Fruit fly (Drosophila melanogaster) whole organism, larva: ENCODE measurements around the gene yellow-e2.

Experiments
- noc ChIP-seq: fragments of 200-800 bp; sonication (Bioruptor generic); optimal IDR thresholded peaks from 3 replicates; lab custom pipeline; 2019; ENCODE audit warnings: missing biosample characterization, mild to moderate bottlenecking, missing genetic modification characterization, moderate library complexity

yellow-e2 gene

DNA sequence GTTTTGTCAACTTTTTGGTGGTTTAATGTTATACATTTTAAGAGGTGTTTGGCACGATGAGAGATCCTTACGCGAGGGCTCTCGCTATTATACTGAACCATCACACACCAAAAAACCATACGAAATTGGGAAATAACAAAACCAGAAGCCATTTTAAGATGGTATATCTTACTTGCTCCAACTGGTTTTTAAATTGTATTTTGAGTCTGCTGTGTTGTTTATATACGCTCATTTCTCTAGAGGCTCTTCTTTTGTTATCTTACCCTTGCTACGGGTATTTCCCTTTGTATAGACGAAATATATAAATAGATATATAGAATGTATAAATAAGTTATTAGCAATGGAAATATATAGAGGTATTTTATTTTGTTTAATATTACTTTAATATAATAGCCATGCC, at the start of gene yellow-e2:
Gene yellow-e2 (minus strand): TSS at position 101 of the 400 bp plus-strand sequence.
- TF ChIP-seq noc (tag; lab: Kevin White, UChicago) = no peak

DNA sequence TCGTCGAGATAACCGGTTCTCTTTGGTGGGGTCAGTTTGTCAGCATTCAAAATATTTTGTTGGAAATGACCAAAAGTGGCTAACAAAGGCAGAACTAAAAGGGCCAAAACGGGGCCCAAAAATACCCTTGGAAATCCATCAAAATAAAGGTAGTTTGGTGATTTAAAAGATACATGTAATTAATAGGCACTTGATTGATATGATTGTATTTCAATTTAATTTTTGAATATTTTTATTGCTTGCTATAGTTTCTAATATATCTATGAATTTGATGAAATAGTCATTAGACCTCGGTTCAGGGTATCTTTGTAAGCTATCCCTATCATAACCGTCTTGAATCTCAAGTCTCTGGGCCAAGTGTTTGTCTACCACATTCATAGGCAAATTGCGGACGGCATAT, 47.2 kb upstream of the yellow-e2 start:
- peak; percentile 78 for TF ChIP-seq noc (tag; lab: Kevin White, UChicago)

DNA sequence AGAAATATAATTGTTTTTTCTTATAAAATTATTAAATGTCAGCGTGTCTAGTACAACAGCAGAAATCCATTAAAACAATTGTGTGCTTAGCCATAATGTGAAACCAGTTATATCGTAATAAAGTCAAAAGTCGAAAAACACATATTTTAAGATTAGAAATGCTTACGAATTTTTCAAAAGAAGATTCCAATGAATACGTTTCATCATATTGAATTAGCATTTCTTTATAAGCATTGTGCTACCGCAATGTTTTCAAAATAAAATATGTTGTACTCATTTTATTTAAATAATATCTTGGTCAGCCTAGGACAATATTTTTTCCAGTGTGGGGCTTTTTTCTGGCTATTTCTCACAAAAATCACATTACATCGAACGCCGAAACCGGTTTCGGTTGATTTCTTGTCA, 46.1 kb upstream of the yellow-e2 start:
- peak; percentile 70 for TF ChIP-seq noc (tag; lab: Kevin White, UChicago)

DNA sequence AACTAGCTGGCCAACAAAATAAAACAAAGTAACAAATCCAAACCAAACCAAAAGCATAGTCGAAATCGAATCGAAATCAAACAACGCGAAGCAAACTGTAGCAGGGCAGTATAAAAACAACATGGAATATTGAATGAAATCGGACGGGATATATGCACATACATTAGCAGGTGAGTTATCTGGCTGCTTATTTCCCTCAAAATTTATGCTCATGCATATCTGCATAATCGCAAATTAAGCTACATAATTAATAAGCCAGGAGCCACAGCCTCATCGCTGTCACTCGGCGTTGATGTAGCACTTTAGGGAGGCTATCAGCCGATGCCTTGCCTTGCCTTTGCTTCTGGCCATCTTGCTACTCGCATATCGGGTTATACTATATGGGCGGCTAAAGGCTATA, 45.5 kb upstream of the yellow-e2 start:
- peak; percentile 9 for TF ChIP-seq noc (tag; lab: Kevin White, UChicago)

DNA sequence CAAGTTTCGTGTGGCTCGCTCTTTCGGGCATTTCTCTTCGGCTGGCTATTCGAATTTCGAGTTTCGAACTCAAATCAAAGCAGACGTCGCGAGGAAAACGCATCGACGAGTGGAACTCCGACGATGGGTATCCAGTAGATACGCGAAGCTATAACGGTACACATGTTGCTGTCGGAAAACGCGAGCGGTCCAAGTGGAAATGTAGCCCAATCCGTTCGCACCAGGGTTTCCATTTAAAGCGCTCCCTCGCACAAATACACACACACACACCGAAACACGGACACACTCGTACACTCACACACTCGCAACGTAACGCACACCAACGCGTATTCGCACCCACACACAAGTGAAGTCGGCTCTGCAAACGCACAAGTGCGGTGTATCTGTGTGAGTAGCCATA, 43.5 kb upstream of the yellow-e2 start, which contains the start of gene side-IV:
Gene side-IV (plus strand): TSS at position 253 of the 400 bp plus-strand sequence.
- TF ChIP-seq noc (tag; lab: Kevin White, UChicago) = no peak

DNA sequence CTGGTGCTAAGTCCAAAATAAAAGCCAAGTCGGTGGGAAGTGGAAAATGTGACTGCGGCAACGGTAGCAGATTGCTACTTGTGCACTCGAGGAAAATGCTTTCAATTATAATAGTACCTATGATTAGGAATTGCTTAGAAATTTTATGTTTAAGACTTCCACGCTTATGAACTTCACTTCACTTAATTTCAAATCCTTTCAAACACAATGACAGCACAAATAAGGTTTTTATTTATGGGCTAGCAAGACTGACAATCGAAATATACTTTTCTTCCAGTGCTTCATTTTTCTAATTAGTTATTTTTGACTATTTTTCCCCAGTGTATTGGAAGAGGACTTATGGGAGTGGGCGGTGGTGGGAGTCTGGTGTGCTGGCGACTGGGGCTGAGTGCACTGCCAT, 41.6 kb upstream of the yellow-e2 start:
- no peak for TF ChIP-seq noc (tag; lab: Kevin White, UChicago)

DNA sequence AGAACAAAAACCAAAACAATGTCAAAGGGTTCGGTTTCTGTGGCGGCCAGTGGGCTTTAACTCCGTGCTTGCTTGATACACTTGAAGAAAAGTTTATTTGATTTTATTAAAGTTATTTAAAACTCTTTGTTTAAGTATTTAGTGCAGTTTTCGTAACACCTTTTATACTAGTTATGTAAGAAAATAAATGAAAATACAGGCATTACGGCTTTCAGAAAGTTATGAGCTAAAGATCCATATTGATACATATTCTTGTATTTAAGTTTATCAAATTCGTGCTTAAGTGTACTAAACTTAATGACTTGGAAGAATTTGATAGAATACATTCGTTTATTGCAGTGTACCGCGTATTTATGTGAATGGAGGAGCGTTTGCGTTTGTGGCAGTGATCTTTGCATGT, 39.7 kb upstream of the yellow-e2 start:
- peak; percentile 39 for TF ChIP-seq noc (tag; lab: Kevin White, UChicago)

DNA sequence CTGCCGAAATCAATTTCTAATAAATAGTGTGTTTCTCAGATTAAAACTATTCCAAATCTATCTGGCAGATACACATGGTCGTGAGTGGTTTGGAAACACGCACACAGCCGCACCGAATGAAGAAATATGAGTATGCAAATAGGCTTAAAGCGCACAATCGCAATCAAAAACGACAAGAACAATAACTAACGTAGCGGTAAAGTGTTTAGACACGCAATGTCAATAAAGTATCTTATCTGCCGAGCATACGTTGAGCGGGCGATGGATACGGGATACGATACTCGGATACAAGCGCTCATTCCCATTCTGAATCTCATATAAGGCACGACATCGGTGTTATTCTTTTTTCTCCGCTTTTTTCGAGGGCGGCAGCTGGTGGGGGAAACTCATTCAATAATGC, 39.2 kb upstream of the yellow-e2 start:
- no peak for TF ChIP-seq noc (tag; lab: Kevin White, UChicago)

DNA sequence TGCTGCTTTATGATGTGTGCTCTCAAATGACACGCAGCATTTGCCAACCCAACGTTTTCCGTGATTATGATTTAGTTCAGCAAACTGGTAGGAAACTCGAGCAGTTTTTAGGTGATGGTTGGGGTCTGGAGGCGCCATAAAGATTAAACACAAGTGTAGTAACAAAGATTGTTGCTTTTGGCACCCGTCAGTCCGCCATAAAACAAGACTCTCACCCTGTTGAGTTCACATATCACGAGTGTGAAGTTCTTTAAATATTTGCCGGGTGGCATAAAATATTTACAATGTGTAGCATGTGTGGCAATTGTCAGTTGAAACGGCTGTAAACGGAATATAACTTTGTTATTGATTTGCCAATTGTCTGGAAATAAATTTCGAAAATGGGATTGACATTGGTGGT, 34.9 kb upstream of the yellow-e2 start:
- no peak for TF ChIP-seq noc (tag; lab: Kevin White, UChicago)

DNA sequence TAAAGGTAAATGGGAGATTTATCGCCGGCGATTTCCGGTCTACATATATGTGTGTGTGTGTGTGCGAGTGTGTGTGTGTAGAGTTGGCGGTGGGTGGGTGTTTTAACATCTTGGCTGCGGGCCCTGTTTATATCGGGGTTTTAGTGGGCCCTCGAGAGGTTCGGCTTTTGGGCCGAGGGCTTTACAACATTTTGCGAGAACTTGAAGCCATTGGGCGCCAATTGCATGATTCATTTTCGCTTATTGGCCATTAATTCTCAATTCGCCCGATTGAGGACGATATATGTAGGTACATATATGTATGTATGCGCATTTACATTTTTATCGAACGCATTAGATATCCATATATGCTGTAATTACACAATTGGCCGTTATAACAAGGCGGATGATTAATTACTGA, 29.0 kb upstream of the yellow-e2 start:
- no peak for TF ChIP-seq noc (tag; lab: Kevin White, UChicago)

DNA sequence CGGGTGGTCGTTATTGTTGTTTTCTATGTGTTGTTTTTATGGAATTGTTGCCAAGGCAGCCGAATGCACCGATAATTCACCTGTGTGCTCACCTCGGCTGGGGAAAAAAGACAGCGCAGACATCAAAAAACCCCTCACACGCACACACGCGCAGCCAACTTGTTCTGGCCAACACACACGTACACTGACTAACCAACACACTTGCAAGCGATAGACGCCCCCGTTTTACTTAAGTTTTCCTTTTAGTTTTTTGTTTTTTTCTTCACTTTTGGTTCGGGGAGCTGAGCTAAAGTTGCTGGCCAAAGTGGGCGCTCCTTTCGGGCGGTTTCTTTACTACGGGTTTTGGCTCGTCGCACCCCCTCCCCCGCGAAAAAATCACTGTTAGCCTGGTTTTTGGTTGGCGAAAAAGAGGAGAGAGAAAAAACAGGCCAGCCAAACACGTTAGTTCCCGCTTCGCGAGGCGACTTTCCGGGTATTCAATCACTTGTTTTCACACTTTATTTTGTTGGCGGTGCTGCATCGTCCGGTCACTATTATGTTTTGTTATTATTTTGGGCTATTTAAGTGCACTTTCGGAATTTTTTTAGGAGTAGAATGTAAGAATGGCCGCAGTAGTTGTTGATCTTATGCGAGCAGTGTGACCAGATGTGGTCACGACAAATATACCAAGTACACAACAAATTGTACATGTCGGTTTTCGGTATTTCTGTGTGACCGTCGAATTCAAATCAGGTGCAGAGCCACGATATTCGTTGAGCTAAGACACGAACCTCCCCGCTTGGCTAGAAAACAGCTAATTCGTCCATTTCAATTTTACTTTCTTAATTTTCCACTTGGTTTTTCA, 27.7 kb upstream of the yellow-e2 start, which contains the start of gene yrt:
Gene yrt (minus strand): TSS at position 660 of the 844 bp plus-strand sequence.
- no peak for TF ChIP-seq noc (tag; lab: Kevin White, UChicago)

DNA sequence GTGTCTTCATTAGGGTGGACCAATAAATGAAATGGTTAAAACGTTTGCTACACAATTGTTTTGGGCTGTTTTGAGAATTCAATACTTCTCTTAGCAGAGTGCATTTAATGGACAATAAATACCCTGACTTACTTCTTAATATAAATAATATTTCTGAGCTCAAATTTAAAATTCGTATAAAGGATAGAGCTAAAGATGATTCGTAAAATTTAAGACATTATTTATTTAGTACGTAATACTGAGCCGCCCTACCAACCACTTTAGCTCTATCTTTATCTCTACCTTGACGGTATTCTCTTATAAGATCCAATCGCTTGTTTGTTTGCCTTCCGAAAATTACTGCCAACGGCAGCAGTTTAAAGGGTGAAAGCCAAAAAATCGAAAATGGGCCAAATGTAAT, 26.8 kb upstream of the yellow-e2 start:
- TF ChIP-seq noc (tag; lab: Kevin White, UChicago) = peak; percentile 90

DNA sequence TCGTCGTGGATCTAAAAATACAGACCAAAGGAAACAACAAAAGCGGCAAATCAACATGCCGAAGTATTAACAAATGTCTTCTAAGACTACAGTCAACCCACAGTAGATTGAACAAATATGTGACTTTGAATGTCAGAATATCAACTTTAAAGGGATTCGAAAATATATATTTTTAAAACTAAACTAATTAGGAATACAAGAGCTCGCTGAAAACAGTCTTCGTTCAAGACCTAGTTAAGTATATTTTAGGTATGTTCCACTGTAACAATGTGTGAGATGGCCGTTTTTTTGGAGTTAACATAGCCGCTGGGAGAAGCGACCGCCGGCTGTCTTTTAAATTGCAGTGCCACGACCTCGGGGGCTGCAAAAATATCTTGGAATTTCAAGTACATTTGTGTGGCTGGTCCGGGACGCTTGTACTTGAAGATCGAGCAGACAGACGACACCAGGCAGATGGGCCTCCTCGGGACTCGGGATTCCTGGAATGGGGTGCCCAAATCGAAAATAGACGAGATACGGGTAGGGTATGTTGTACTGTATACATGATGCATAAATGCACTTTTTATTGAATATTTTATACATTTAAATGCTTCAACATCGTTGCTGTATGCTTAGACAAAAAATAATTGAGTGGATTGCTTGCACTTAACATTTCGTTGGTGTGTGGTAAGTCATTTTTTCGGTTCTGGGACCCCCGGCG, 21.7 kb upstream of the yellow-e2 start:
- TF ChIP-seq noc (tag; lab: Kevin White, UChicago) = peak; percentile 57

DNA sequence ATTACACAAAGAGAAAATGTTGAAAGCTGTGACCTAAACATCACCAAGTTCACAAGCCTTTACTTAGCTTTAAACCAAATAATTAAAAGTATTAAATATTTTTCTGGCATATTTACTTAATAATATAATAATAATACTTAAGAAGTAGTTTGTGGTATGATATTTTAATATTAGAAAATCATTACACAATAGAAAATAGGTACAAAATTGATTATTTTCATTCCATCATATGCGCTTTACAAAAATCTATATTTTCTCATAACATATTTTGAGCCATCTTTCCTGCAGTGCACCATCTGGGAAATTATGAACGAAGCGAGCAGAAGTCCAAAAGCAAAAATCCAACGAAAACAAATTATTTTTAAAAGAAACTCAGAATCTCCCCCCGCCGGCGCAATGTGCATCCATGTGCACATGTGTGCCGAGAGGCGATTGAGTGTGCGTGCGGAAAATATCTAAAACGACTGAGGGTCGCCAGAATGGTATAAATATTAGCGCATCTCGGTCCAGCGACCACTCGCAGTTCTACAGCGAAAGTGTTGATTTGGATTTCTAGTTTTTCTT, 18.8 kb upstream of the yellow-e2 start, which contains the start of gene Act87E:
Gene Act87E (plus strand): TSS at position 514 of the 564 bp plus-strand sequence.
- peak; percentile 12 for TF ChIP-seq noc (tag; lab: Kevin White, UChicago)

DNA sequence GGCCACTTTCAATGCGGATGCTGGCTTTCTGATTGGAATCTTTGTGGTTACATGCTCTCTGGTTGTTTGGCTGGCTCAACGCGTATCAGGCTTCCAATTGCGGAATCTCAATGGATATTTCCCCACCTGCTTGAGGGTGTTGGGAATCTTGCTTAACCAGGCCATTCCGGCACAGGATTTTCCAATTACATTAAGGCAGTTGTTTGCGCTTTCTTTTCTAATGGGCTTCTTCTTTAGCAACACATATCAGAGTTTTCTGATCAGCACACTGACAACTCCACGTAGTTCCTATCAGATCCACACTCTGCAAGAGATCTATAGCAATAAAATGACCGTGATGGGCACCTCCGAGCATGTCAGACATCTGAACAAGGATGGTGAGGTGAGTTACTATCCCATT, 15.4 kb upstream of the yellow-e2 start:
- TF ChIP-seq noc (tag; lab: Kevin White, UChicago) = no peak

DNA sequence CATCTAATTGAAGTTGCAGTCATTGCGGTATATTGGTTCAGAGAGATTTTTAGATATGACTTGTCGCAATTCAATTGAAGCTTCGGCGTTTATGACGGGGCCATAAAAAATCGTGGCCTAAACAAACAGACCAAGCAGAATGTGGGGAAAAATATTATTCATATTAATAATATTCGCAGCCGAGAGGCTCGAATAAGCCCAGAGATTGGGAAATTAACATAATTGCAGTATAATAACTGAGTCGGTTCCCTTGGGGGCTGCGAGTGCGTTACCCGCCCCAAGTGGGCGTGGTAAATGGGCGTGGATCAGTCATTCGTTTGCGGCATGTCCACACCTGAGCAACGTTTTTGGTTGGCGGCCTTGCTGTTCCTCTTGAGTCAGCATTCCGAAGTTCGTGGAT, 13.2 kb upstream of the yellow-e2 start, which contains the start of gene Ir87a:
Gene Ir87a (plus strand): TSS at position 301 of the 400 bp plus-strand sequence.
- TF ChIP-seq noc (tag; lab: Kevin White, UChicago) = no peak
